Worm (Caenorhabditis elegans) whole organism, young adult: ENCODE data around the gene H03G16.1.

Experiments
- F55B11.4 ChIP-seq: sonication (generic microtip); optimal IDR thresholded peaks from 2 replicates; lab custom pipeline; 2016; ENCODE audit warnings: missing compliant biosample characterization, missing genetic modification characterization, borderline replicate concordance; ENCODE audit not compliant: insufficient read depth
- tbp1 ChIP-seq: fragments of 200-800 bp; sonication (Bioruptor generic); optimal IDR thresholded peaks from 2 replicates; lab custom pipeline; 2018; ENCODE audit warnings: mild to moderate bottlenecking, missing genetic modification characterization, missing compliant biosample characterization

- TF ChIP-seq F55B11.4 (tag; lab: Kevin White, UChicago), result no peak
- no peak for TF ChIP-seq tbp1
Measured at ce11 chrX:15076909-15077308, 23.2 kb downstream of the H03G16.1 start.
